Worm (Caenorhabditis elegans): ENCODE measurements around the gene kin-21.

DNA sequence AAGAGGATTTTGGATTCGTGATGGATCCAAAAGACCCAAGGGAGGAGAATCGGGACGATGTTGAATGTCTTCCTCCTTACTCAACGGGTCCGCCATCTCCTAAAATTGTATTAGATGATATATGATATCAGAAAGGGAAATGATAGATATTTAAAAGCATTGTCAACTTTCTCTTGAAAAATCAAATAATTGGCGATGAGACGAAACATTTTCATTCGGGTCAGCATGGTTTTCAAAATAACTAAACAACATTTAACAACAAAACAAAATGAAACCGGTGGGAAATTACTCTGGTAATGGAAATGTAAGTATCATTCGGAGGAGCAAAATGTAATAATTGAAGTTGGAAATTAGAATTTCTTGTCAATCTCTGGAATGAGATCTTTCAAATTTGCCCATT lies 36.2 kb upstream of the kin-21 start, which contains the start of gene pis-1:
- TF ChIP-seq aha-1 (tag; optimal IDR thresholded peaks at IDR 0.05): no peak
- no peak for TF ChIP-seq mdl-1 (tag; optimal IDR thresholded peaks at IDR 0.05)
- no peak for TF ChIP-seq pag-3 (tag; optimal IDR thresholded peaks at IDR 0.05; ENCODE audit: borderline replicate concordance, insufficient read depth)
- TF ChIP-seq lin-15B (tag; optimal IDR thresholded peaks at IDR 0.05): no peak
- no peak for TF ChIP-seq mep-1 (tag; optimal IDR thresholded peaks at IDR 0.05)
- no peak for TF ChIP-seq zip-4 (GFP tag; optimal IDR thresholded peaks at IDR 0.05)
- no peak for TF ChIP-seq hlh-17 (GFP tag; optimal IDR thresholded peaks at IDR 0.05; ENCODE audit: borderline replicate concordance)
- no peak for TF ChIP-seq dsc-1 (tag; optimal IDR thresholded peaks at IDR 0.05)
- no peak for TF ChIP-seq sup-37 (GFP tag; optimal IDR thresholded peaks at IDR 0.05)
- no peak for TF ChIP-seq ceh-88 (GFP tag; IDR thresholded peaks at IDR 0.05)

Measured in whole organism, L1 larva.